Worm (Caenorhabditis elegans) whole organism, L1 larva: Measurements from ENCODE around the gene K11H3.5.

ENCODE experiments used
- ama-1 ChIP-seq: fragments of 150-350 bp; optimal IDR thresholded peaks from 2 replicates; lab custom pipeline; 2014
- ceh-63 ChIP-seq: fragments of 200-800 bp; sonication (Bioruptor generic); optimal IDR thresholded peaks from 2 replicates; lab custom pipeline; 2018; ENCODE audit warnings: mild to moderate bottlenecking, missing genetic modification characterization, missing compliant biosample characterization
- ceh-82 ChIP-seq, 3 experiments: fragments of 150-350 bp in 1 of 3; sonication (generic microtip) in 2 of 3; optimal IDR thresholded peaks; 2 replicates each; lab custom pipeline; 2014 to 2017; ENCODE audit warnings: missing biosample characterization in 3 of 3, missing genetic modification characterization in 3 of 3
- egl-27 ChIP-seq, 2 experiments: fragments of 150-350 bp in 1 of 2; sonication (generic microtip); optimal IDR thresholded peaks; 3 replicates each; lab custom pipeline; 2017 to 2018; ENCODE audit warnings: missing biosample characterization in 2 of 2, missing genetic modification characterization in 2 of 2, missing genetic modification reagents in 2 of 2
- lin-13 ChIP-seq: fragments of 150-350 bp; optimal IDR thresholded peaks from 2 replicates; lab custom pipeline; 2014; ENCODE audit warnings: missing biosample characterization, missing genetic modification reagents, missing genetic modification characterization
- lin-15B ChIP-seq: fragments of 150-350 bp; sonication (generic microtip); optimal IDR thresholded peaks from 3 replicates; lab custom pipeline; 2014; ENCODE audit warnings: missing biosample characterization, missing genetic modification characterization
- mep-1 ChIP-seq: fragments of 150-350 bp; optimal IDR thresholded peaks from 2 replicates; lab custom pipeline; 2014; ENCODE audit warnings: missing biosample characterization, missing genetic modification characterization
- nhr-84 ChIP-seq: sonication (generic microtip); optimal IDR thresholded peaks from 2 replicates; lab custom pipeline; 2017; ENCODE audit warnings: missing biosample characterization, missing genetic modification characterization
- skn-1 ChIP-seq: fragments of 150-350 bp; optimal IDR thresholded peaks from 2 replicates; lab custom pipeline; 2014; ENCODE audit warnings: missing biosample characterization, missing genetic modification characterization
- ztf-4 ChIP-seq: fragments of 150-350 bp; optimal IDR thresholded peaks from 2 replicates; lab custom pipeline; 2014; ENCODE audit warnings: missing biosample characterization, missing genetic modification characterization

DNA sequence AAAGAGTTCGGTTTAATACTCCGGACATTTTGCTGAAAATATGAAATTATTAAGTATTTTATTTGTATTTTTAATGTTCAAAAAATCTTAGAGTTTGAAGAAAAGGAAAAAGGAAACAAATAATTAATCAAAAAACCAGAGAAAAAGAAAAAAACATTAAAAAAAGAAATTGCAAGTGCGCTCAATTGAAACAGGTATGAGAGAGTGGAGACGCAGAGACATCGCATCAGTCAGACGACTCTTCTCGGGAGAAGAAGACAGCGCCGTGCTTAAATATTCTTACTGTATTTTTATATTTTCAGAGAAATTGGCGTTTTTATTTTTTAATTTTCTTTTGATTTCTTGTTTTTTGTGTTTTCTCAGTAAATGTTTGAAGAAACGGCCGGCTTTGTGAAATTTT is 4.5 kb downstream of the K11H3.5 start, which contains the start of gene mrpl-36:
- TF ChIP-seq ceh-63 (GFP tag; lab: Kevin White, UChicago) (no peak), lin-13 (GFP tag; lab: Kevin White, UChicago) (no peak), nhr-84 (tag; lab: Kevin White, UChicago) (no peak), lin-15B (tag; lab: Kevin White, UChicago) (peak; percentile 9), ama-1 (no peak), ztf-4 (tag; lab: Kevin White, UChicago) (no peak), mep-1 (tag; lab: Kevin White, UChicago) (peak; percentile 38), egl-27 (tag; optimal IDR thresholded peaks at IDR 0.05; lab: Kevin White, UChicago) (no peak), ceh-82 (tag; optimal IDR thresholded peaks at IDR 0.05; lab: Kevin White, UChicago) (peak in 1 of 3 experiments; percentile 36), skn-1 (tag; lab: Kevin White, UChicago) (peak; percentile 40)
